Fruit fly (Drosophila melanogaster) whole organism, adult: Measurements from ENCODE around the gene CG8301.

ENCODE experiments used
- CG14711 ChIP-seq: fragments of 200-800 bp; sonication (Bioruptor generic); optimal IDR thresholded peaks from 2 replicates; lab custom pipeline; 2018; ENCODE audit warnings: missing biosample characterization, mild to moderate bottlenecking, missing genetic modification characterization, moderate library complexity
- CG33017 ChIP-seq: fragments of 200-800 bp; sonication (Bioruptor generic); optimal IDR thresholded peaks from 2 replicates; lab custom pipeline; 2018; ENCODE audit warnings: missing biosample characterization, mild to moderate bottlenecking, missing genetic modification characterization, moderate library complexity

dm6 chr3R:9612217-9612616, 31.1 kb downstream of the CG8301 start:
- no peak for TF ChIP-seq CG14711 (tag; lab: Kevin White, UChicago)
- TF ChIP-seq CG33017 (tag; lab: Kevin White, UChicago): no peak
